Worm (Caenorhabditis elegans): ENCODE results near the gene zip-11.
A peak's percentile ranks its signal among the peaks of the same experiment; 100 is the strongest.

- no peak for TF ChIP-seq ceh-16 (tag; optimal IDR thresholded peaks at IDR 0.05)
- TF ChIP-seq ztf-4 (tag; optimal IDR thresholded peaks at IDR 0.05): no peak
- no peak for TF ChIP-seq unc-62 (GFP tag; optimal IDR thresholded peaks at IDR 0.05)
- no peak for TF ChIP-seq zag-1 (tag; optimal IDR thresholded peaks at IDR 0.05)
- TF ChIP-seq aly-2 (tag; optimal IDR thresholded peaks at IDR 0.05): no peak
- peak in 1 of 2 experiments; percentile 40 for TF ChIP-seq lsy-2 (tag; optimal IDR thresholded peaks at IDR 0.05)
- no peak for TF ChIP-seq elt-3 (tag; optimal IDR thresholded peaks at IDR 0.05)
- no peak for TF ChIP-seq ama-1 (optimal IDR thresholded peaks at IDR 0.05)
These were observed 39.0 kb downstream of the zip-11 start, which contains the start of gene elks-1 for ce11 chrIV:3349977-3350580.
